Worm (Caenorhabditis elegans) whole organism, young adult: Measurements from ENCODE around the gene fahd-1.

Experiments used
- F39B2.1 ChIP-seq: fragments of 200-800 bp; sonication (Bioruptor generic); IDR thresholded peaks from 2 replicates; pipeline ENCODE4 v1.3.6; 2022; ENCODE audit warnings: missing genetic modification reagents, missing genetic modification characterization, missing compliant biosample characterization
- F57A8.1 ChIP-seq: fragments of 200-800 bp; sonication (Bioruptor generic); optimal IDR thresholded peaks from 2 replicates; lab custom pipeline; 2018; ENCODE audit warnings: mild to moderate bottlenecking, missing genetic modification characterization, moderate library complexity, missing compliant biosample characterization
- ets-4 ChIP-seq: fragments of 200-800 bp; sonication (Bioruptor generic); optimal IDR thresholded peaks from 2 replicates; lab custom pipeline; 2018; ENCODE audit warnings: mild to moderate bottlenecking, missing genetic modification characterization, missing compliant biosample characterization
- hsf-1 ChIP-seq: fragments of 200-800 bp; sonication (Bioruptor generic); IDR thresholded peaks from 2 replicates; pipeline ENCODE4 v1.3.6; 2022; ENCODE audit warnings: missing genetic modification reagents, missing genetic modification characterization, missing compliant biosample characterization
- rpc-1 ChIP-seq, 2 experiments: fragments of 150-350 bp in 1 of 2; sonication (generic microtip) in 1 of 2; optimal IDR thresholded peaks; 2 replicates each; lab custom pipeline; 2014 to 2018; ENCODE audit warnings: missing biosample characterization in 1 of 2, missing genetic modification characterization in 1 of 2, missing genetic modification reagents in 1 of 2, missing genotype in 1 of 2
- sea-2 ChIP-seq: fragments of 200-800 bp; sonication (Bioruptor generic); IDR thresholded peaks from 2 replicates; pipeline ENCODE4 v1.3.6; 2022; ENCODE audit warnings: missing genetic modification characterization, missing compliant biosample characterization
- snpc-4 ChIP-seq, 5 experiments: fragments of 150-350 bp in 1 of 5; sonication (generic microtip) in 4 of 5; optimal IDR thresholded peaks; 2 replicates each; lab custom pipeline; 2014 to 2018; ENCODE audit warnings: missing genetic modification characterization in 5 of 5, missing biosample characterization in 3 of 5, antibody characterized with exemption in 2 of 5, mild to moderate bottlenecking in 2 of 5, missing compliant biosample characterization in 2 of 5, missing genotype in 2 of 5, moderate library complexity in 2 of 5, missing genetic modification reagents in 1 of 5
- zim-3 ChIP-seq: sonication (generic microtip); optimal IDR thresholded peaks from 2 replicates; lab custom pipeline; 2017; ENCODE audit warnings: mild to moderate bottlenecking, missing genetic modification characterization, moderate library complexity, missing compliant biosample characterization

- TF ChIP-seq F57A8.1 (no peak), sea-2 (no peak), rpc-1 (optimal IDR thresholded peaks at IDR 0.05; lab: Kevin White, UChicago) (no peak), rpc-1 (tag; optimal IDR thresholded peaks at IDR 0.05; lab: Kevin White, UChicago) (no peak), hsf-1 (GFP tag; lab: Robert Waterston, UW) (no peak), ets-4 (GFP tag; lab: Kevin White, UChicago) (no peak), snpc-4 (GFP tag; optimal IDR thresholded peaks at IDR 0.05; lab: Kevin White, UChicago) (no peak), snpc-4 (tag; optimal IDR thresholded peaks at IDR 0.05; lab: Kevin White, UChicago) (no peak), zim-3 (tag; lab: Kevin White, UChicago) (no peak), F39B2.1 (GFP tag; lab: Robert Waterston, UW) (no peak)
These were observed 33.5 kb upstream of the fahd-1 start, which contains the start of the genes coq-5 and ufm-1 for ce11 chrIII:7858407-7859029.
